Fruit fly (Drosophila melanogaster) whole organism: ENCODE measurements around the gene Ir68a.

Source experiments
- pan ChIP-seq: fragments of >200 bp; optimal IDR thresholded peaks from 2 replicates; lab custom pipeline; 2017
- psq ChIP-seq: fragments of >200 bp; optimal IDR thresholded peaks from 2 replicates; lab custom pipeline; 2017

dm6 chr3L:11274142-11274672 is 38.2 kb upstream of the Ir68a start:
- no peak for TF ChIP-seq psq (lab: Kevin White, UChicago)
- no peak for TF ChIP-seq pan (lab: Kevin White, UChicago)
